Fruit fly (Drosophila melanogaster) whole organism, wandering third instar larva: ENCODE measurements around the gene CG6293.

Experiments
- CG32264 ChIP-seq: fragments of 200-800 bp; sonication (Bioruptor generic); optimal IDR thresholded peaks from 2 replicates; lab custom pipeline; 2016; ENCODE audit warnings: missing biosample characterization, missing genetic modification characterization
- GATAd ChIP-seq: sonication (Bioruptor generic); optimal IDR thresholded peaks from 2 replicates; lab custom pipeline; 2016; ENCODE audit warnings: missing biosample characterization, missing genetic modification characterization
- Myc ChIP-seq: fragments of >200 bp; optimal IDR thresholded peaks from 2 replicates; lab custom pipeline; 2017
- OdsH ChIP-seq: fragments of 200-800 bp; sonication (Bioruptor generic); optimal IDR thresholded peaks from 2 replicates; lab custom pipeline; 2016; ENCODE audit warnings: missing biosample characterization, mild to moderate bottlenecking, missing genetic modification characterization
- Vsx2 ChIP-seq: fragments of 200-300, 225-300 bp; sonication (Bioruptor generic); optimal IDR thresholded peaks from 2 replicates; lab custom pipeline; 2018; ENCODE audit warnings: missing biosample characterization, missing genetic modification characterization; ENCODE audit not compliant: partially characterized antibody
- br ChIP-seq: fragments of 200-800 bp; sonication (Bioruptor generic); optimal IDR thresholded peaks from 2 replicates; lab custom pipeline; 2016; ENCODE audit warnings: missing biosample characterization, missing genetic modification characterization
- pan ChIP-seq: fragments of >200 bp; optimal IDR thresholded peaks from 2 replicates; lab custom pipeline; 2017
- psq ChIP-seq: fragments of 200-800 bp; sonication (Bioruptor generic); optimal IDR thresholded peaks from 3 replicates; lab custom pipeline; 2017; ENCODE audit warnings: missing biosample characterization, mild to moderate bottlenecking, missing genetic modification characterization, moderate library complexity

DNA sequence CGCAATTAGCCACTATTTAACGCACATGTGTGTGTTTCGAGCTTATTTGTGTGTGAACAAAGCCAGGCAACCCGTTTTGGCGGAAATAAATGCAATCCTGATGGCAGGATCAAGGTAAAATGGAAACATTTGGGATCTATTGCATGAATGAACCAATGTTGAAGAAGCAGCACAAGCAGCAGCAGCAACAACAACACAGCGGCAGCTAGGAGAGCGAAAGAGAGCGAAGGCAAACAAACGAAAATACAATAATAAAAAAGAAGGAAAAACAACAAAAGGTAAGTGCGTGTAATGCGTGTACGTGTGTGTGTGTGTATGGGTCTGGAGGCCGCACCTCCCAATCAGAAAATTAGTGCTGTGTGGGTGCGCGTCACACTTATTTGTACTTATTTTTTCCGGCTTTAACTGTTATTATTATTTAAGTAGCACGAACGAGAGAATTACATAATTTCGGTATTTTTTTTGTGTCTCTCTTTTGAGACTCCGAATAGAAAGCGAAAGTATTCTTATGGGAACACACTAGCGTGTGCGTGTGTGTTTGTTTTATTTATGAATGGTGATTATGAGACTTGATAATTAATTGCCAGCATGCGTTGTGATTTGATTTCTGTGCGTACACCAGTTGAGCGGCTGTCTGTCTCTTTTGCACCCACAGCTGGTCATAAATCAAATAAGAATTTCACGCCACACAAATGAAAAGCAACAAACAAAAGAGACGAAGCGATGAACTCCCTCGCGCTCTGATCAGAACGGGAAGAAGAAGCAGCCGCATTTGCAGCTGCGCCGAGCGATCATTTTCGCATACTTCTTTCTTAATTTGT lies 46.6 kb downstream of the CG6293 start:
- TF ChIP-seq GATAd (GFP tag; lab: Kevin White, UChicago) (no peak), psq (GFP tag; lab: Kevin White, UChicago) (no peak), Myc (no peak), Vsx2 (GFP tag; lab: Kevin White, UChicago) (no peak), pan (lab: Kevin White, UChicago) (no peak), br (GFP tag; lab: Kevin White, UChicago) (no peak), OdsH (GFP tag; lab: Kevin White, UChicago) (no peak), CG32264 (GFP tag; lab: Kevin White, UChicago) (no peak)
